Worm (Caenorhabditis elegans) whole organism, L4/young adult: ENCODE data around the gene ifg-1.

Experiments used
- W03F9.2 ChIP-seq: fragments of 150-350 bp; optimal IDR thresholded peaks from 2 replicates; lab custom pipeline; 2014; ENCODE audit warnings: missing biosample characterization, missing genetic modification characterization
- dao-5 ChIP-seq: sonication (generic microtip); optimal IDR thresholded peaks from 2 replicates; lab custom pipeline; 2016; ENCODE audit warnings: missing genotype, missing genetic modification characterization, moderate library complexity, missing compliant biosample characterization
- him-1 ChIP-seq: sonication (generic microtip); optimal IDR thresholded peaks from 2 replicates; lab custom pipeline; 2016; ENCODE audit warnings: missing genotype, missing genetic modification reagents, missing genetic modification characterization, missing compliant biosample characterization

DNA sequence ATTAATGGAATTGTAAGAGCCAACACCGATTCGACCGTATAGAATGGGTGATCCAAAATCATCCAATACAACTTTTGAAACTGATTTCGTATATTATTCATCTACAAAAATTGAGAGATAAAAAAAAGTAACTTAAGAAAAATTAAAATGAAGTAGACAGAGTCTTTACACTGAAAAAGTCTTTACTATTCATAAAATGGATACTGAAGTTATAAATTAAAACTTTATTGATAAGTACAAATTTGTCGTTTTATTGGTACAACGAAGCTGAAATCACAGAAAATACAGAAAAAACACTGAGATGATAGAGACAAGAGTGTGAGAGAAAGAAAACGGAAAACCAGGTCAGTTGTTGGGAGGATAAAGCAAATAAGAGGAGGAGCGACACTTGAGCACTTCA lies 2.7 kb upstream of the ifg-1 start, which contains the start of gene M110.10:
- TF ChIP-seq him-1 (no peak), dao-5 (tag; lab: Kevin White, UChicago) (no peak), W03F9.2 (no peak)
